Fruit fly (Drosophila melanogaster) whole organism, embryonic: ENCODE data around the gene E2f1.

ENCODE experiments used
- C15 ChIP-seq: fragments of 200-800 bp; sonication (Bioruptor generic); IDR thresholded peaks from 3 replicates; pipeline ENCODE4 v1.3.6; 2022; ENCODE audit warnings: missing biosample characterization, missing genetic modification characterization
- CG10147 ChIP-seq: fragments of 200-800 bp; sonication (Bioruptor generic); optimal IDR thresholded peaks from 2 replicates; lab custom pipeline; 2019; ENCODE audit warnings: missing biosample characterization, mild to moderate bottlenecking, missing genetic modification characterization, moderate library complexity
- CG10274 ChIP-seq: fragments of 200-800 bp; sonication (Bioruptor generic); optimal IDR thresholded peaks from 3 replicates; lab custom pipeline; 2017; ENCODE audit warnings: missing biosample characterization, mild to moderate bottlenecking, missing genetic modification characterization
- CG10979 ChIP-seq: fragments of 200-800 bp; sonication (Bioruptor generic); optimal IDR thresholded peaks from 2 replicates; lab custom pipeline; 2018; ENCODE audit warnings: missing biosample characterization, mild to moderate bottlenecking, missing genetic modification characterization, moderate library complexity
- CG12942 ChIP-seq: fragments of 200-800 bp; sonication (Bioruptor generic); optimal IDR thresholded peaks from 3 replicates; lab custom pipeline; 2016; ENCODE audit warnings: missing biosample characterization, missing genetic modification characterization
- CG1602 ChIP-seq: fragments of 200-800 bp; sonication (Bioruptor generic); optimal IDR thresholded peaks from 3 replicates; lab custom pipeline; 2016; ENCODE audit warnings: missing biosample characterization, missing genetic modification characterization
- CG17802 ChIP-seq: fragments of 200-800 bp; sonication (Bioruptor generic); optimal IDR thresholded peaks from 2 replicates; lab custom pipeline; 2018; ENCODE audit warnings: missing biosample characterization, mild to moderate bottlenecking, missing genetic modification characterization, moderate library complexity
- CG17912 ChIP-seq: fragments of 200-800 bp; sonication (Bioruptor generic); optimal IDR thresholded peaks from 2 replicates; lab custom pipeline; 2018; ENCODE audit warnings: missing biosample characterization, mild to moderate bottlenecking, missing genetic modification characterization
- CG2116 ChIP-seq: fragments of 200-800 bp; sonication (Bioruptor generic); optimal IDR thresholded peaks from 3 replicates; lab custom pipeline; 2018; ENCODE audit warnings: missing biosample characterization, mild to moderate bottlenecking, missing genetic modification characterization
- CG2712 ChIP-seq: fragments of 200-800 bp; optimal IDR thresholded peaks from 3 replicates; lab custom pipeline; 2019; ENCODE audit warnings: missing biosample characterization, mild to moderate bottlenecking, missing genetic modification characterization, moderate library complexity
- CG31441 ChIP-seq: fragments of 200-800 bp; sonication (Bioruptor generic); IDR thresholded peaks from 2 replicates; pipeline ENCODE4 v1.3.6; 2022; ENCODE audit warnings: missing biosample characterization, missing genetic modification characterization
- CG3995 ChIP-seq: fragments of 200-800 bp; sonication (Bioruptor generic); optimal IDR thresholded peaks from 3 replicates; lab custom pipeline; 2016; ENCODE audit warnings: missing biosample characterization, missing genetic modification characterization
- CG43689 ChIP-seq: fragments of 200-800 bp; sonication (Bioruptor generic); IDR thresholded peaks from 2 replicates; pipeline ENCODE4 v1.3.6; 2022; ENCODE audit warnings: missing biosample characterization, missing genetic modification characterization
- CG6765 ChIP-seq: fragments of 200-800 bp; sonication (Bioruptor generic); optimal IDR thresholded peaks from 3 replicates; lab custom pipeline; 2017; ENCODE audit warnings: missing biosample characterization, mild to moderate bottlenecking, missing genetic modification characterization
- CG7271 ChIP-seq: fragments of 200-800 bp; sonication (Bioruptor generic); optimal IDR thresholded peaks from 2 replicates; lab custom pipeline; 2018; ENCODE audit warnings: missing biosample characterization, mild to moderate bottlenecking, missing genetic modification characterization, moderate library complexity
- CG7745 ChIP-seq: fragments of 200-800 bp; sonication (Bioruptor generic); optimal IDR thresholded peaks from 2 replicates; lab custom pipeline; 2018; ENCODE audit warnings: missing biosample characterization, mild to moderate bottlenecking, missing genetic modification characterization, moderate library complexity
- CG8281 ChIP-seq: fragments of 200-800 bp; sonication (Bioruptor generic); optimal IDR thresholded peaks from 2 replicates; lab custom pipeline; 2018; ENCODE audit warnings: missing biosample characterization, mild to moderate bottlenecking, missing genetic modification characterization, moderate library complexity
- CG8478 ChIP-seq: fragments of >200 bp; optimal IDR thresholded peaks from 2 replicates; lab custom pipeline; 2018
- D ChIP-seq, 2 experiments: fragments of 200-800 bp in 1 of 2; fragments of >200 bp in 1 of 2; sonication (Bioruptor generic) in 1 of 2; optimal IDR thresholded peaks; 2 replicates in 1 of 2; 3 replicates in 1 of 2; lab custom pipeline; 2017; ENCODE audit warnings: mild to moderate bottlenecking in 1 of 2, missing biosample characterization in 1 of 2, missing genetic modification characterization in 1 of 2, missing genetic modification reagents in 1 of 2
- D19A ChIP-seq: fragments of 200-800 bp; optimal IDR thresholded peaks from 3 replicates; lab custom pipeline; 2019; ENCODE audit warnings: missing biosample characterization, mild to moderate bottlenecking, missing genetic modification characterization, moderate library complexity
- D19B ChIP-seq: fragments of 200-800 bp; sonication (Bioruptor generic); optimal IDR thresholded peaks from 2 replicates; lab custom pipeline; 2017; ENCODE audit warnings: missing biosample characterization, mild to moderate bottlenecking, missing genetic modification characterization
- Dad ChIP-seq: fragments of 200-800 bp; sonication (Bioruptor generic); optimal IDR thresholded peaks from 3 replicates; lab custom pipeline; 2016; ENCODE audit warnings: missing biosample characterization, missing genetic modification characterization
- Dll ChIP-seq: fragments of 200-800 bp; sonication (Bioruptor generic); IDR thresholded peaks from 4 replicates; pipeline ENCODE4 v1.3.6; 2022; ENCODE audit warnings: missing biosample characterization, missing genetic modification characterization; ENCODE audit not compliant: partially characterized antibody
- Hr78 ChIP-seq, 2 experiments: fragments of 200-800 bp in 1 of 2; fragments of >200 bp in 1 of 2; sonication (Bioruptor generic) in 1 of 2; optimal IDR thresholded peaks; 2 replicates each; lab custom pipeline; 2017 to 2019; ENCODE audit warnings: missing biosample characterization in 2 of 2, missing genetic modification characterization in 2 of 2, mild to moderate bottlenecking in 1 of 2, moderate library complexity in 1 of 2
- Sox102F ChIP-seq: fragments of 200-800 bp; sonication (Bioruptor generic); optimal IDR thresholded peaks from 2 replicates; lab custom pipeline; 2018; ENCODE audit warnings: missing biosample characterization, mild to moderate bottlenecking, missing genetic modification characterization, moderate library complexity
- abd-A ChIP-seq: fragments of 200-800 bp; sonication (Bioruptor generic); optimal IDR thresholded peaks from 3 replicates; lab custom pipeline; 2019; ENCODE audit warnings: missing biosample characterization, mild to moderate bottlenecking, missing genetic modification characterization, moderate library complexity
- bbx ChIP-seq: fragments of 200-800 bp; sonication (Bioruptor generic); IDR thresholded peaks from 2 replicates; pipeline ENCODE4 v1.3.6; 2022; ENCODE audit warnings: missing biosample characterization, missing genetic modification characterization; ENCODE audit not compliant: partially characterized antibody
- cato ChIP-seq: fragments of 200-800 bp; sonication (Bioruptor generic); optimal IDR thresholded peaks from 2 replicates; lab custom pipeline; 2016; ENCODE audit warnings: missing biosample characterization, missing genetic modification characterization, borderline replicate concordance
- cg ChIP-seq: fragments of 200-800 bp; sonication (Bioruptor generic); optimal IDR thresholded peaks from 3 replicates; lab custom pipeline; 2019; ENCODE audit warnings: missing biosample characterization, mild to moderate bottlenecking, missing genetic modification characterization, moderate library complexity
- chn ChIP-seq: fragments of 200-800 bp; sonication (Bioruptor generic); optimal IDR thresholded peaks from 2 replicates; lab custom pipeline; 2016; ENCODE audit warnings: missing biosample characterization, missing genetic modification characterization
- crol ChIP-seq: fragments of 200-800 bp; sonication (Bioruptor generic); IDR thresholded peaks from 2 replicates; pipeline ENCODE4 v1.3.6; 2022; ENCODE audit warnings: missing biosample characterization, missing genetic modification characterization
- dati ChIP-seq: fragments of 200-800 bp; sonication (Bioruptor generic); IDR thresholded peaks from 2 replicates; pipeline ENCODE4 v1.3.6; 2022; ENCODE audit warnings: missing biosample characterization, missing genetic modification characterization
- dm ChIP-seq: fragments of 200-800 bp; sonication (Bioruptor generic); optimal IDR thresholded peaks from 3 replicates; lab custom pipeline; 2016; ENCODE audit warnings: missing biosample characterization, missing genetic modification characterization
- eyg ChIP-seq: fragments of 200-800 bp; sonication (Bioruptor generic); optimal IDR thresholded peaks from 3 replicates; lab custom pipeline; 2016; ENCODE audit warnings: missing biosample characterization, missing genetic modification characterization
- fd102C ChIP-seq: fragments of 200-800 bp; sonication (Bioruptor generic); optimal IDR thresholded peaks from 2 replicates; lab custom pipeline; 2018; ENCODE audit warnings: missing biosample characterization, mild to moderate bottlenecking, missing genetic modification characterization, moderate library complexity
- hth ChIP-seq: fragments of >200 bp; optimal IDR thresholded peaks from 2 replicates; lab custom pipeline; 2017; ENCODE audit warnings: inconsistent platforms
- lilli ChIP-seq: fragments of 200-800 bp; sonication (Bioruptor generic); optimal IDR thresholded peaks from 3 replicates; lab custom pipeline; 2016; ENCODE audit warnings: missing biosample characterization, missing genetic modification characterization
- peb ChIP-seq: fragments of 200-800 bp; sonication (Bioruptor generic); IDR thresholded peaks from 2 replicates; pipeline ENCODE4 v1.3.6; 2022; ENCODE audit warnings: missing biosample characterization, missing genetic modification characterization
- pros ChIP-seq: fragments of 200-800 bp; sonication (Bioruptor generic); optimal IDR thresholded peaks from 3 replicates; lab custom pipeline; 2019; ENCODE audit warnings: missing biosample characterization, mild to moderate bottlenecking, missing genetic modification characterization, moderate library complexity
- ranshi ChIP-seq: fragments of 200-800 bp; sonication (Bioruptor generic); IDR thresholded peaks from 2 replicates; pipeline ENCODE4 v1.3.6; 2022; ENCODE audit warnings: missing biosample characterization, missing genetic modification characterization
- sens ChIP-seq: fragments of 200-800 bp; sonication (Bioruptor generic); peaks from one replicate; lab custom pipeline; 2016; ENCODE audit warnings: missing biosample characterization, missing genetic modification characterization
- slou ChIP-seq: fragments of 200-800 bp; sonication (Bioruptor generic); optimal IDR thresholded peaks from 3 replicates; lab custom pipeline; 2016; ENCODE audit warnings: missing biosample characterization, missing genetic modification characterization
- tna ChIP-seq: fragments of 200-800 bp; sonication (Bioruptor generic); IDR thresholded peaks from 2 replicates; pipeline ENCODE4 v1.3.6; 2022; ENCODE audit warnings: missing biosample characterization, missing genetic modification characterization; ENCODE audit not compliant: partially characterized antibody
- trem ChIP-seq: fragments of 200-800 bp; optimal IDR thresholded peaks from 3 replicates; lab custom pipeline; 2019; ENCODE audit warnings: missing biosample characterization, mild to moderate bottlenecking, missing genetic modification characterization, moderate library complexity
- tup ChIP-seq: fragments of 200-800 bp; sonication (Bioruptor generic); optimal IDR thresholded peaks from 2 replicates; lab custom pipeline; 2016; ENCODE audit warnings: missing biosample characterization, mild to moderate bottlenecking, missing genetic modification characterization, moderate library complexity
- tx ChIP-seq: fragments of 200-800 bp; sonication (Bioruptor generic); optimal IDR thresholded peaks from 2 replicates; lab custom pipeline; 2016; ENCODE audit warnings: missing biosample characterization, missing genetic modification characterization
- vfl ChIP-seq: fragments of 200-800 bp; sonication (Bioruptor generic); optimal IDR thresholded peaks from 2 replicates; lab custom pipeline; 2016; ENCODE audit warnings: missing biosample characterization, missing genetic modification characterization
- vvl ChIP-seq: fragments of 200-800 bp; sonication (Bioruptor generic); IDR thresholded peaks from 2 replicates; pipeline ENCODE4 v1.3.6; 2022; ENCODE audit warnings: missing biosample characterization, missing genetic modification characterization

Gene E2f1

dm6 chr3R:21656492-21657484, 3.9 kb downstream of the E2f1 start (continued):
- no peak for TF ChIP-seq dm (GFP tag; lab: Kevin White, UChicago)
- no peak for TF ChIP-seq pros (GFP tag; lab: Kevin White, UChicago)
- TF ChIP-seq ranshi: peak; percentile 29; the same call in 1 of the 2 replicates
- no peak for TF ChIP-seq chn (GFP tag; lab: Kevin White, UChicago)
- no peak for TF ChIP-seq fd102C (GFP tag; lab: Kevin White, UChicago)
- TF ChIP-seq Sox102F: peak; percentile 83
- peak; percentile 80 for TF ChIP-seq sens
- TF ChIP-seq eyg (GFP tag; lab: Kevin White, UChicago): no peak
- no peak for TF ChIP-seq CG7745
- peak in 1 of 2 experiments; percentile 85 for TF ChIP-seq Hr78 (GFP tag; optimal IDR thresholded peaks at IDR 0.05; lab: Kevin White, UChicago)
- no peak for TF ChIP-seq CG8478 (lab: Kevin White, UChicago)
- peak; percentile 49; the same call in 1 of the 2 replicates for TF ChIP-seq vvl
- no peak for TF ChIP-seq bbx (GFP tag; lab: Robert Waterston, UW)
- TF ChIP-seq CG2712 (tag; lab: Kevin White, UChicago): peak; percentile 73
- TF ChIP-seq vfl (GFP tag; lab: Kevin White, UChicago): no peak
- TF ChIP-seq CG2116 (GFP tag; lab: Kevin White, UChicago): no peak
- no peak for TF ChIP-seq tna
- no peak for TF ChIP-seq CG6765 (GFP tag; lab: Kevin White, UChicago)
- TF ChIP-seq Dad: no peak
- TF ChIP-seq lilli (GFP tag; lab: Kevin White, UChicago): no peak
- no peak for TF ChIP-seq CG10274 (GFP tag; lab: Kevin White, UChicago)
- TF ChIP-seq CG17912: no peak
- peak; percentile 74 for TF ChIP-seq cg (GFP tag; lab: Kevin White, UChicago)
- TF ChIP-seq CG8281 (tag; lab: Kevin White, UChicago): peak; percentile 51
- TF ChIP-seq abd-A (tag; lab: Kevin White, UChicago): peak; percentile 72
- no peak for TF ChIP-seq CG3995
- peak; percentile 95 for TF ChIP-seq D19A (tag; lab: Kevin White, UChicago)
- no peak for TF ChIP-seq CG17802 (tag; lab: Kevin White, UChicago)
- TF ChIP-seq CG1602 (GFP tag; lab: Kevin White, UChicago): peak; percentile 7
- peak; percentile 61 for TF ChIP-seq CG10147
- TF ChIP-seq C15: no peak
- no peak for TF ChIP-seq cato (GFP tag; lab: Kevin White, UChicago)
- no peak for TF ChIP-seq dati (GFP tag; lab: Robert Waterston, UW)
- 0 out of 2 replicates have a peak, but pooled peaks have one; percentile 26 for TF ChIP-seq CG43689
- 0 out of 2 replicates have a peak, but pooled peaks have one; percentile 20 for TF ChIP-seq peb (GFP tag; lab: Robert Waterston, UW)
- TF ChIP-seq trem (tag; lab: Kevin White, UChicago): no peak
- no peak for TF ChIP-seq D (optimal IDR thresholded peaks at IDR 0.05; lab: Kevin White, UChicago)
- TF ChIP-seq D (GFP tag; optimal IDR thresholded peaks at IDR 0.05; lab: Kevin White, UChicago): peak; percentile 71
- peak; percentile 58 for TF ChIP-seq CG10979 (tag; lab: Kevin White, UChicago)
- TF ChIP-seq CG12942: peak; percentile 18
- TF ChIP-seq hth: no peak
- no peak for TF ChIP-seq slou (GFP tag; lab: Kevin White, UChicago)
- TF ChIP-seq Dll: no peak
- TF ChIP-seq crol: peak; percentile 44; the same call in 1 of the 2 replicates
- no peak for TF ChIP-seq tup (GFP tag; lab: Kevin White, UChicago)
- peak; percentile 85 for TF ChIP-seq CG31441 (GFP tag; lab: Robert Waterston, UW)
- no peak for TF ChIP-seq tx (GFP tag; lab: Kevin White, UChicago)
- TF ChIP-seq CG7271 (tag; lab: Kevin White, UChicago): no peak
- peak; percentile 60 for TF ChIP-seq D19B (GFP tag; lab: Kevin White, UChicago)
